Fruit fly (Drosophila melanogaster) whole organism, adult: Measurements from ENCODE around the gene CG45066.

Experiments
- CG11617 ChIP-seq: fragments of 200-800 bp; sonication (Bioruptor generic); optimal IDR thresholded peaks from 2 replicates; lab custom pipeline; 2017; ENCODE audit warnings: mild to moderate bottlenecking, missing biosample characterization, missing genetic modification reagents, missing genetic modification characterization
- CG12768 ChIP-seq: fragments of 200-800 bp; sonication (Bioruptor generic); optimal IDR thresholded peaks from 2 replicates; lab custom pipeline; 2017; ENCODE audit warnings: missing biosample characterization, missing genetic modification characterization, mild to moderate bottlenecking, moderate library complexity, missing genetic modification reagents
- CG14711 ChIP-seq: fragments of 200-800 bp; sonication (Bioruptor generic); optimal IDR thresholded peaks from 2 replicates; lab custom pipeline; 2018; ENCODE audit warnings: missing biosample characterization, mild to moderate bottlenecking, missing genetic modification characterization, moderate library complexity
- CG1620 ChIP-seq: fragments of 200-800 bp; sonication (Bioruptor generic); optimal IDR thresholded peaks from 2 replicates; lab custom pipeline; 2016; ENCODE audit warnings: missing biosample characterization, missing genetic modification characterization
- CG33017 ChIP-seq: fragments of 200-800 bp; sonication (Bioruptor generic); optimal IDR thresholded peaks from 2 replicates; lab custom pipeline; 2018; ENCODE audit warnings: missing biosample characterization, mild to moderate bottlenecking, missing genetic modification characterization, moderate library complexity
- CG5204 ChIP-seq: fragments of 200-800 bp; sonication (Bioruptor generic); optimal IDR thresholded peaks from 2 replicates; lab custom pipeline; 2016; ENCODE audit warnings: missing biosample characterization, missing genetic modification characterization
- CG7045 ChIP-seq: fragments of 200-800 bp; sonication (Bioruptor generic); optimal IDR thresholded peaks from 2 replicates; lab custom pipeline; 2017; ENCODE audit warnings: missing biosample characterization, mild to moderate bottlenecking, missing genetic modification characterization
- CG7101 ChIP-seq: fragments of 200-800 bp; sonication (Bioruptor generic); optimal IDR thresholded peaks from 2 replicates; lab custom pipeline; 2018; ENCODE audit warnings: missing biosample characterization, mild to moderate bottlenecking, missing genetic modification characterization, moderate library complexity
- Clk ChIP-seq: fragments of 200-800 bp; sonication (Bioruptor generic); optimal IDR thresholded peaks from 2 replicates; lab custom pipeline; 2017; ENCODE audit warnings: missing biosample characterization, missing genetic modification characterization
- Crg-1 ChIP-seq: fragments of 200-800 bp; sonication (Bioruptor generic); optimal IDR thresholded peaks from 2 replicates; lab custom pipeline; 2016; ENCODE audit warnings: missing biosample characterization, missing genetic modification characterization
- Hr96 ChIP-seq: fragments of 200-800 bp; sonication (Bioruptor generic); optimal IDR thresholded peaks from 2 replicates; lab custom pipeline; 2016; ENCODE audit warnings: missing biosample characterization, missing genetic modification characterization
- Mnt ChIP-seq: fragments of 200-800 bp; sonication (Bioruptor generic); optimal IDR thresholded peaks from 2 replicates; lab custom pipeline; 2016; ENCODE audit warnings: missing biosample characterization, mild to moderate bottlenecking, missing genetic modification characterization
- bab1 ChIP-seq: fragments of 200-800 bp; sonication (Bioruptor generic); optimal IDR thresholded peaks from 3 replicates; lab custom pipeline; 2019; ENCODE audit warnings: missing biosample characterization, mild to moderate bottlenecking, missing genetic modification characterization, moderate library complexity
- cic ChIP-seq: fragments of 200-800 bp; sonication (Bioruptor generic); optimal IDR thresholded peaks from 2 replicates; lab custom pipeline; 2017; ENCODE audit warnings: missing biosample characterization, mild to moderate bottlenecking, missing genetic modification characterization, moderate library complexity
- cnc ChIP-seq, 2 experiments: fragments of >200 bp; optimal IDR thresholded peaks; 2 replicates each; lab custom pipeline; 2017
- kay ChIP-seq: fragments of 200-800 bp; sonication (Bioruptor generic); peaks from one replicate; lab custom pipeline; 2016; ENCODE audit warnings: missing biosample characterization, missing genetic modification characterization, borderline replicate concordance
- ovo ChIP-seq: fragments of 200-800 bp; sonication (Bioruptor generic); optimal IDR thresholded peaks from 2 replicates; lab custom pipeline; 2016; ENCODE audit warnings: missing biosample characterization, missing genetic modification characterization
- pad ChIP-seq: fragments of 200-800 bp; sonication (Bioruptor generic); optimal IDR thresholded peaks from 3 replicates; lab custom pipeline; 2017; ENCODE audit warnings: missing biosample characterization, missing genetic modification characterization, mild to moderate bottlenecking, moderate library complexity, missing genetic modification reagents
- tj ChIP-seq: fragments of 200-800 bp; sonication (Bioruptor generic); optimal IDR thresholded peaks from 3 replicates; lab custom pipeline; 2017; ENCODE audit warnings: missing biosample characterization, mild to moderate bottlenecking, missing genetic modification characterization, moderate library complexity
- toe ChIP-seq: fragments of 200-800 bp; sonication (Bioruptor generic); optimal IDR thresholded peaks from 2 replicates; lab custom pipeline; 2016; ENCODE audit warnings: missing biosample characterization, missing genetic modification characterization

CG45066 gene

DNA sequence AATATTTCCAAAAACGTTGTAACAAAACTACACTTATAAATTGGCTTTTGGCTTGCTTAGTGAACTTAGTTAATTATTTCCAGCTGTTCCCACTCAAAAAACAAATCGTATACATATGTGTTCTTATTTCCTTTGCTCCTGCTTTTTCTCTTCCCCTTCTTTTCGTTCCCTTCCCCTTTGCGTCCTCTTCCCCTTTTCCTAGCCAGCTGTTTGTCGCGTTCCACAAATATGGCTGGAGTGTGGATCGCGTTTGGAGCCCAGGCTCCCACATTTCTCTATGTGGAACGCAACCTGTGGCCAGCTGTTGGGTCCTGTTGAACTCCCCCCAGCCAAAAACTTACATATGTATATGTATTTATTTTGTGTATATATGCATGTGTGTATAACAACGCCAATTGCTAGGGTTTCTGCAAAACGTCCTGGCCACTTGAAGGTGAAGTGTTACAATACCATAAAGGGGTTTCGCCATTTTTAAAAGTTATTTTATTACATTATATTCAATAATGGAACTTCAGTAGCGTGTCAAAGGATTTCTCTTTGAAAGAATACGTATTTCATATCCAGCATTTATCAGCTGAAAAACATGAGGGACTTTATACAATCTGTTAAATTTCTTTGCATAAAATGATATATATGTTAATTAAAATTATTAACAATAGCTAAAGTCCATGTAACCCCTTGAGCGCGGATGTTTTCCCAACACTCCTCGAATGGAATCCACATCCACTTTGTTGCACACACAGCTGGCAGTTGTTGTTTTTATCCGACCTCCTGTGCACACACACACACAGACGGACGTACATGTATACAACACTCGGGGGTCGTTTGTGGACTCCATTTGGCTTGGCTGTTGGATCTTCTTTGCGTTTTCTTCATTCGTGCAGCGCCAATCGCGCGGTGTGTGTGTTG is 39.1 kb downstream of the CG45066 start:
- TF ChIP-seq pad (GFP tag; lab: Kevin White, UChicago): peak; percentile 99
- no peak for TF ChIP-seq Mnt (GFP tag; lab: Kevin White, UChicago)

DNA sequence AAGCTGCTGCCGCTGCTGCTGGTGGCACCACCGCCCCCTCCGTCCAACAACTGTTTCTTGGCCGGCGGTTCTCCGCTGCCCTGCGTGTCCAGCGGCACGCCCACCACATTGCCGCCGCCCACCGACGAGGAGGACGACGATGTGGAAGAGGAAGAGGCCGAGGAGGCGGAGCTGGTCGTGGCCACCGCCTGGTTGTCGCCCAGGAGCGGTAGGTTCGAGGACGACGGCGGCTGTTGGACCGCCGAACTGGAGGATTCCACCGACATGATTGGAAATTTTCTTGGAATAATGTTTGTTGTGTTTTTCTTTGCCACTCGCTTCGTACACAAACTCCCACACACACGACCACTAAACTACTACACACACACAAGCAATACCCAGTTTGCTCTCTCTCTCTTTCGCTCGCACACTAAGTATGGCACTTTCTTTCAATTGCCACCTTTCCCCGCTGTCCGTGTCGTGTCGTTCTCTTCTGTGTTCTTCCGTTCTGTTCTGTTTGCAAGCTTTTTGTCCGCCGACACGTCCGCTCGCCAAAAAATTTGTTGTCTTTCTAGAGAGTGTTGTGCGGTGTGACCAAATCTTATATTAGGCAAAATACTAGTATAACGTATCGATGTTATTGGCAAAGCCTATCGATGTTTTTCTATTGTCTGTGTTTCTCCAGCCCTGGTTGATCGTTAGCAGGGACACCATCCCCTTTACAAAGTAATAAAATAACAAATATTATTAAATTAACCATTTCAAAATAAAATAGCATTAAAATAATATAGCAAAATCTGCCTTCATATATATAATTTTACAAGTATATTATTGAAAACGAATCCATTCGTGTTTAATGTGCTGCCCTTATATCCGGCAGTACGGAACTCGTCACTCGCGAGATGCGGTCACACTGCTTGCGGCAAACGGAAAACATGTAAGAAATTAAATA is 40.5 kb downstream of the CG45066 start, which contains the start of the genes CG32486 and PAN3:
CG32486 (minus strand) TSS at position 566 of the 931 bp plus-strand sequence.
PAN3 (plus strand) TSS at position 860 of the 931 bp plus-strand sequence.
- peak; percentile 87 for TF ChIP-seq bab1 (GFP tag; lab: Kevin White, UChicago)
- TF ChIP-seq Hr96 (GFP tag; lab: Kevin White, UChicago): peak; percentile 34
- TF ChIP-seq kay (GFP tag; lab: Kevin White, UChicago): no peak
- TF ChIP-seq ovo: peak; percentile 48
- peak; percentile 24 for TF ChIP-seq pad (GFP tag; lab: Kevin White, UChicago)
- TF ChIP-seq CG12768: peak; percentile 69
- TF ChIP-seq cnc (optimal IDR thresholded peaks at IDR 0.05; lab: Kevin White, UChicago): no peak
- peak; percentile 79 for TF ChIP-seq CG11617 (GFP tag; lab: Kevin White, UChicago)
- TF ChIP-seq CG5204 (GFP tag; lab: Kevin White, UChicago): peak; percentile 13
- peak; percentile 11 for TF ChIP-seq CG7045
- TF ChIP-seq CG7101 (tag; lab: Kevin White, UChicago): peak; percentile 71
- TF ChIP-seq tj (GFP tag; lab: Kevin White, UChicago): peak; percentile 52
- TF ChIP-seq CG14711: peak; percentile 36
- TF ChIP-seq Clk (GFP tag; lab: Kevin White, UChicago): peak; percentile 18
- TF ChIP-seq toe (GFP tag; lab: Kevin White, UChicago): peak; percentile 50
- peak; percentile 92 for TF ChIP-seq Mnt (GFP tag; lab: Kevin White, UChicago)
- no peak for TF ChIP-seq Crg-1
- peak; percentile 96 for TF ChIP-seq cic (GFP tag; lab: Kevin White, UChicago)
- peak; percentile 26 for TF ChIP-seq CG1620
- peak; percentile 71 for TF ChIP-seq CG33017 (tag; lab: Kevin White, UChicago)

DNA sequence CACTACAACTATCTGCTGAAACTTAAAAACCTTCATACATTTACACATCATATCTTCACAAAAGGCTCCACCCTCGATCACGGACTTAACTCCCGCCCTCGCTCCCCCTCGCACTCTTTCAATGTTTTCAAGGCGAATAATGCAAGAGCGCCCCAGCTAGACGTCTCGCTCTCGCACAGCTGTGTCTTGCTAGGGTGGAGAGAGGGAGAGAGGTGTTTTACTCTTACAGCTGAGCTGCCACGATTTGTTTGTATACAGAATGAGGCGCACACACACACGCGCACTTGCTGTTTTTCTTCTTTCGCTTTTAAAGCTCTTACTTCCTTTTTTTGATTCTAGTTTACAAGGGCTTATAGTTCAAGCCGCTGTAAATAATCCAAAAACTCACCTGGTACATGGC is 41.3 kb downstream of the CG45066 start:
- peak; percentile 9 for TF ChIP-seq tj (GFP tag; lab: Kevin White, UChicago)
- peak; percentile 47 for TF ChIP-seq Mnt (GFP tag; lab: Kevin White, UChicago)
- TF ChIP-seq CG1620: no peak
- peak; percentile 68 for TF ChIP-seq cic (GFP tag; lab: Kevin White, UChicago)
- TF ChIP-seq pad (GFP tag; lab: Kevin White, UChicago): peak; percentile 95
- no peak for TF ChIP-seq Crg-1

DNA sequence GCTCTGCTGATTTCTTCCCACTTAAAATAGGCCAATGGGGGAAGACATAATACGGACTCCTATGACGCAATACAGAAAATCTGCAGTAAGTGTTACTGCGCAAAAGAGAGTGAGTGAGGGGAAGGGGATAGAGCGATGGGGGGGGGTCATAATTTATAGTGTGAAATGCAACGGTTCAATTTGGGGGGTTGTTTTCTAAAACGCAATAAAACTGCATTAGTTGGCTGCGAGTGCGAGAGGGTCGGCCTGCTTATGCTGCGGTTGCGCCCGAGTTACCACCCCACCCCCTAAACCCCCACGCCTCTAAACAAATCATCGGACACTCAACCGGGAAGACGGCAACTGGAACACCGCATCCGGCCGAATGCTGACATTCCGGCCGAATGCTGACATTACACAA is 50.0 kb downstream of the CG45066 start:
- TF ChIP-seq pad (GFP tag; lab: Kevin White, UChicago): peak; percentile 93
